Worm (Caenorhabditis elegans) whole organism, L1 larva: ENCODE data around the gene klf-3.
"Not testable (repeated sequence)": the region's sequence is repeated elsewhere in the genome, so short reads cannot be mapped to it uniquely, and the experiment has no call there.

Experiments
- C34B4.2 ChIP-seq: sonication (generic microtip); optimal IDR thresholded peaks from 2 replicates; lab custom pipeline; 2017; ENCODE audit warnings: mild to moderate bottlenecking, missing genetic modification characterization, missing compliant biosample characterization
- F16B12.6 ChIP-seq: fragments of 150-350 bp; optimal IDR thresholded peaks from 2 replicates; lab custom pipeline; 2014; ENCODE audit warnings: missing biosample characterization, missing genetic modification characterization
- aha-1 ChIP-seq: fragments of 150-350 bp; optimal IDR thresholded peaks from 2 replicates; lab custom pipeline; 2014; ENCODE audit warnings: missing biosample characterization, missing genetic modification characterization
- aly-2 ChIP-seq: fragments of 150-350 bp; optimal IDR thresholded peaks from 2 replicates; lab custom pipeline; 2014; ENCODE audit warnings: missing biosample characterization, missing genetic modification characterization
- ceh-90 ChIP-seq: sonication (generic microtip); optimal IDR thresholded peaks from 2 replicates; lab custom pipeline; 2016; ENCODE audit warnings: missing genetic modification characterization, missing compliant biosample characterization
- dpl-1 ChIP-seq, 3 experiments: fragments of 150-350 bp in 2 of 3; sonication (generic microtip) in 1 of 3; optimal IDR thresholded peaks; 2 replicates each; lab custom pipeline; 2014 to 2017; ENCODE audit warnings: missing biosample characterization in 3 of 3, missing genetic modification characterization in 3 of 3, missing genetic modification reagents in 3 of 3
- dsc-1 ChIP-seq: sonication (generic microtip); optimal IDR thresholded peaks from 2 replicates; lab custom pipeline; 2016; ENCODE audit warnings: mild to moderate bottlenecking, missing genetic modification characterization, missing compliant biosample characterization
- efl-3 ChIP-seq: fragments of 200-800 bp; sonication (Bioruptor generic); optimal IDR thresholded peaks from 2 replicates; lab custom pipeline; 2018; ENCODE audit warnings: mild to moderate bottlenecking, missing genetic modification characterization, missing compliant biosample characterization
- egl-13 ChIP-seq: sonication (generic microtip); optimal IDR thresholded peaks from 2 replicates; lab custom pipeline; 2016; ENCODE audit warnings: missing genotype, missing genetic modification reagents, missing genetic modification characterization, missing compliant biosample characterization
- elt-2 ChIP-seq: sonication (generic microtip); optimal IDR thresholded peaks from 2 replicates; lab custom pipeline; 2016; ENCODE audit warnings: missing genetic modification characterization, mild to moderate bottlenecking, inconsistent platforms, missing compliant biosample characterization, missing genetic modification reagents
- elt-3 ChIP-seq, 6 experiments: fragments of 150-350 bp in 1 of 6; sonication (generic microtip); optimal IDR thresholded peaks; 2 replicates each; lab custom pipeline; 2017 to 2018; ENCODE audit warnings: missing biosample characterization in 6 of 6, missing genetic modification characterization in 6 of 6, inconsistent platforms in 1 of 6
- fkh-10 ChIP-seq: sonication (generic microtip); optimal IDR thresholded peaks from 2 replicates; lab custom pipeline; 2017; ENCODE audit warnings: missing biosample characterization, missing genetic modification reagents, missing genetic modification characterization
- fkh-8 ChIP-seq: sonication (generic microtip); optimal IDR thresholded peaks from 2 replicates; lab custom pipeline; 2016; ENCODE audit warnings: mild to moderate bottlenecking, missing genetic modification characterization, missing compliant biosample characterization
- hlh-4 ChIP-seq: sonication (generic microtip); optimal IDR thresholded peaks from 2 replicates; lab custom pipeline; 2016; ENCODE audit warnings: mild to moderate bottlenecking, missing genetic modification characterization, missing compliant biosample characterization
- hpl-2 ChIP-seq: fragments of 150-350 bp; optimal IDR thresholded peaks from 2 replicates; lab custom pipeline; 2014; ENCODE audit warnings: missing biosample characterization, missing genetic modification reagents, missing genetic modification characterization
- irx-1 ChIP-seq: sonication (generic microtip); optimal IDR thresholded peaks from 2 replicates; lab custom pipeline; 2016; ENCODE audit warnings: missing genetic modification characterization, missing compliant biosample characterization
- lin-13 ChIP-seq: fragments of 150-350 bp; optimal IDR thresholded peaks from 2 replicates; lab custom pipeline; 2014; ENCODE audit warnings: missing biosample characterization, missing genetic modification reagents, missing genetic modification characterization
- lin-15B ChIP-seq: fragments of 150-350 bp; sonication (generic microtip); optimal IDR thresholded peaks from 3 replicates; lab custom pipeline; 2014; ENCODE audit warnings: missing biosample characterization, missing genetic modification characterization
- lin-39 ChIP-seq: fragments of 150-350 bp; optimal IDR thresholded peaks from 2 replicates; lab custom pipeline; 2014; ENCODE audit warnings: missing biosample characterization, missing genetic modification reagents, missing genetic modification characterization
- mep-1 ChIP-seq: fragments of 150-350 bp; optimal IDR thresholded peaks from 2 replicates; lab custom pipeline; 2014; ENCODE audit warnings: missing biosample characterization, missing genetic modification characterization
- nhr-237 ChIP-seq: fragments of 150-350 bp; optimal IDR thresholded peaks from 2 replicates; lab custom pipeline; 2014; ENCODE audit warnings: missing biosample characterization, missing genetic modification characterization
- nhr-28 ChIP-seq: fragments of 150-350 bp; optimal IDR thresholded peaks from 2 replicates; lab custom pipeline; 2014; ENCODE audit warnings: missing biosample characterization, missing genetic modification characterization
- nhr-71 ChIP-seq: sonication (generic microtip); optimal IDR thresholded peaks from 2 replicates; lab custom pipeline; 2016; ENCODE audit warnings: mild to moderate bottlenecking, missing genetic modification characterization, moderate library complexity, missing compliant biosample characterization
- rnt-1 ChIP-seq: sonication (generic microtip); optimal IDR thresholded peaks from 2 replicates; lab custom pipeline; 2016; ENCODE audit warnings: mild to moderate bottlenecking, missing genetic modification characterization, moderate library complexity, missing compliant biosample characterization
- snu-23 ChIP-seq: sonication (generic microtip); optimal IDR thresholded peaks from 2 replicates; lab custom pipeline; 2016; ENCODE audit warnings: missing genetic modification characterization, missing compliant biosample characterization
- sptf-1 ChIP-seq: fragments of 150-350 bp; optimal IDR thresholded peaks from 2 replicates; lab custom pipeline; 2014; ENCODE audit warnings: missing biosample characterization, missing genetic modification characterization
- tlp-1 ChIP-seq: fragments of 150-350 bp; optimal IDR thresholded peaks from 2 replicates; lab custom pipeline; 2014; ENCODE audit warnings: missing biosample characterization, missing genetic modification characterization
- unc-86 ChIP-seq: sonication (generic microtip); optimal IDR thresholded peaks from 2 replicates; lab custom pipeline; 2016; ENCODE audit warnings: missing genetic modification characterization, missing compliant biosample characterization
- unc-98 ChIP-seq: fragments of 200-800 bp; sonication (Bioruptor generic); IDR thresholded peaks from 2 replicates; pipeline ENCODE4 v1.3.6; 2022; ENCODE audit warnings: missing genetic modification characterization, missing compliant biosample characterization
- vab-15 ChIP-seq: sonication (generic microtip); optimal IDR thresholded peaks from 2 replicates; lab custom pipeline; 2017; ENCODE audit warnings: missing genotype, mild to moderate bottlenecking, missing genetic modification characterization, missing compliant biosample characterization
- zag-1 ChIP-seq: fragments of 150-350 bp; optimal IDR thresholded peaks from 2 replicates; lab custom pipeline; 2014; ENCODE audit warnings: missing biosample characterization, missing genetic modification characterization
- ztf-4 ChIP-seq: fragments of 150-350 bp; optimal IDR thresholded peaks from 2 replicates; lab custom pipeline; 2014; ENCODE audit warnings: missing biosample characterization, missing genetic modification characterization

klf-3 gene

ce11 chrII:6619007-6619406, 2.3 kb downstream of the klf-3 start (continued):
- no peak for TF ChIP-seq mep-1 (tag; lab: Kevin White, UChicago)
- no peak for TF ChIP-seq rnt-1 (tag; lab: Kevin White, UChicago)
- no peak for TF ChIP-seq aly-2
- peak; percentile 21 for TF ChIP-seq snu-23 (GFP tag; lab: Kevin White, UChicago)
- peak; percentile 27 for TF ChIP-seq vab-15 (tag; lab: Kevin White, UChicago)
- no peak for TF ChIP-seq irx-1
- no peak for TF ChIP-seq unc-86 (tag; lab: Kevin White, UChicago)
- TF ChIP-seq lin-39 (tag; lab: Kevin White, UChicago), result no peak
- TF ChIP-seq ztf-4 (tag; lab: Kevin White, UChicago), result no peak
- no peak for TF ChIP-seq fkh-10 (GFP tag; lab: Kevin White, UChicago)
- peak; percentile 12 for TF ChIP-seq nhr-71
- no peak for TF ChIP-seq fkh-8 (tag; lab: Kevin White, UChicago)
- TF ChIP-seq C34B4.2 (tag; lab: Kevin White, UChicago), result no peak
- TF ChIP-seq, all 84 proteins: peak for 10

ce11 chrII:6621886-6622285, 5.2 kb downstream of the klf-3 start, which contains the start of gene F54H5.3:
Gene F54H5.3, plus strand, starts transcription at chrII:6622186.
- TF ChIP-seq tlp-1 (tag; lab: Kevin White, UChicago), result no peak
- TF ChIP-seq lin-13 (GFP tag; lab: Kevin White, UChicago), result no peak
- no peak for TF ChIP-seq F16B12.6 (tag; lab: Kevin White, UChicago)
- no peak for TF ChIP-seq dsc-1 (tag; lab: Kevin White, UChicago)
- TF ChIP-seq nhr-28 (tag; lab: Kevin White, UChicago), result no peak
- no peak for TF ChIP-seq dpl-1 (GFP tag; optimal IDR thresholded peaks at IDR 0.05; lab: Kevin White, UChicago)
- no peak for TF ChIP-seq unc-98 (GFP tag; lab: Robert Waterston, UW)
- TF ChIP-seq sptf-1 (tag; lab: Kevin White, UChicago), result no peak
- TF ChIP-seq elt-3 (tag; optimal IDR thresholded peaks at IDR 0.05; lab: Kevin White, UChicago), result no peak
- no peak for TF ChIP-seq aly-2
- TF ChIP-seq hlh-4 (tag; lab: Kevin White, UChicago), result no peak

ce11 chrII:6625302-6625701, 8.6 kb downstream of the klf-3 start, which contains the start of gene F54H5.14:
Gene F54H5.14, minus strand, starts transcription at chrII:6625402.
- TF ChIP-seq efl-3 (GFP tag; lab: Kevin White, UChicago), result no peak

- TF ChIP-seq zag-1, egl-13, aha-1 (tag; lab: Kevin White, UChicago): not testable (repeated sequence)
Measured at ce11 chrII:6627182-6627581, 10.5 kb downstream of the klf-3 start, which contains the start of the genes F54H5.5 and F54H5.2. Gene F54H5.5, minus strand, starts transcription at chrII:6627282. Gene F54H5.2, plus strand, starts transcription at chrII:6627484.

ce11 chrII:6628397-6628796, 11.7 kb downstream of the klf-3 start:
- TF ChIP-seq hpl-2 (GFP tag; lab: Kevin White, UChicago) (no peak), elt-2 (peak; percentile 35)

- TF ChIP-seq ceh-90 (no peak), nhr-237 (tag; lab: Kevin White, UChicago) (no peak), lin-15B (tag; lab: Kevin White, UChicago) (no peak)
Measured at ce11 chrII:6629775-6630174, 13.1 kb downstream of the klf-3 start.
